Worm (Caenorhabditis elegans) whole organism, mixed stage, embryonic: ENCODE results near the gene dhs-20.

Source experiments
- ceh-39 ChIP-seq: fragments of 150-350 bp; optimal IDR thresholded peaks from 2 replicates; lab custom pipeline; 2014; ENCODE audit warnings: missing biosample characterization, missing genetic modification characterization
- elt-3 ChIP-seq: fragments of 150-350 bp; optimal IDR thresholded peaks from 2 replicates; lab custom pipeline; 2014; ENCODE audit warnings: missing biosample characterization, missing genetic modification characterization
- lin-32 ChIP-seq: fragments of 200-800 bp; sonication (Bioruptor generic); optimal IDR thresholded peaks from 2 replicates; lab custom pipeline; 2018; ENCODE audit warnings: mild to moderate bottlenecking, missing genetic modification characterization, missing compliant biosample characterization
- lsy-2 ChIP-seq: fragments of 150-350 bp; optimal IDR thresholded peaks from 2 replicates; lab custom pipeline; 2014; ENCODE audit warnings: missing biosample characterization, missing genetic modification characterization
- mab-5 ChIP-seq: fragments of 150-350 bp; optimal IDR thresholded peaks from 2 replicates; lab custom pipeline; 2014; ENCODE audit warnings: missing biosample characterization, missing genetic modification characterization
- mep-1 ChIP-seq: fragments of 150-350 bp; optimal IDR thresholded peaks from 2 replicates; lab custom pipeline; 2017; ENCODE audit warnings: missing biosample characterization, missing genetic modification reagents, missing genetic modification characterization, inconsistent platforms
- nhr-237 ChIP-seq: fragments of 150-350 bp; optimal IDR thresholded peaks from 2 replicates; lab custom pipeline; 2014; ENCODE audit warnings: missing biosample characterization, missing genetic modification characterization
- nhr-28 ChIP-seq: fragments of 150-350 bp; optimal IDR thresholded peaks from 2 replicates; lab custom pipeline; 2014; ENCODE audit warnings: missing biosample characterization, missing genetic modification characterization
- snpc-4 ChIP-seq: fragments of 150-350 bp; optimal IDR thresholded peaks from 2 replicates; lab custom pipeline; 2014; ENCODE audit warnings: missing biosample characterization, missing genetic modification characterization
- unc-62 ChIP-seq: fragments of 150-350 bp; optimal IDR thresholded peaks from 2 replicates; lab custom pipeline; 2014; ENCODE audit warnings: missing biosample characterization, missing genetic modification reagents, missing genetic modification characterization

DNA sequence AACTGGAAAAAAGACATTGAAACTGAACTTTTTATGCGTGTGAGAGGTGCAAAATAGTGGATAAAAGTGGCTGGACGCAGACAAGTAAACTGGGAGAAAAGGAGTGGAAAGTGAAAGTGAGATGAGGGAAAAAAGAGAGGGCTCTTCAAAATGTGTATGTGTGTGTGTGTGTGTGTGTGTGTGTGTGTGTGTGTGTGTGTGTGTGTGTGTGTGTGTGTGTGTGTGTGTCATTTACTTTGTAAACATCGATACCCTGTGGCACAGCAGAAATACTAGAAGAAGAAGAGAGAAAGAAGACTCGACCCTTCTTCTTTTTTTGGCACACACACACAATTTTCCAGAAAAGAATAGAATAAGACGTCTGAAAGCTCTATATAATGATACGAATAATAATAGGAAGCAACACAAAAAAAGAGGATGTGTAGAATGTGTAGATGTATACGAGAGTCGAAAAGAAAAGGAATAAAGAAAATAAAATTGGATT, 34.3 kb upstream of the dhs-20 start:
- TF ChIP-seq mab-5, result no peak
- TF ChIP-seq nhr-237 (tag; lab: Kevin White, UChicago), result no peak
- TF ChIP-seq ceh-39 (tag; lab: Kevin White, UChicago), result no peak
- no peak for TF ChIP-seq unc-62 (GFP tag; lab: Kevin White, UChicago)
- TF ChIP-seq elt-3, result no peak
- no peak for TF ChIP-seq lsy-2 (tag; lab: Kevin White, UChicago)
- TF ChIP-seq lin-32, result no peak
- TF ChIP-seq snpc-4, result no peak
- no peak for TF ChIP-seq nhr-28 (tag; lab: Kevin White, UChicago)
- TF ChIP-seq mep-1 (tag; lab: Kevin White, UChicago), result no peak
